Worm (Caenorhabditis elegans): Measurements from ENCODE around the gene Y54F10AL.1.
"Not testable (repeated sequence)": the region's sequence is repeated elsewhere in the genome, so short reads cannot be mapped to it uniquely, and the experiment has no call there.

ce11 chrIII:2455456-2455855 lies 32.1 kb upstream of the Y54F10AL.1 start:
- TF ChIP-seq aly-1 (tag; optimal IDR thresholded peaks at IDR 0.05); scrt-1 (GFP tag; IDR thresholded peaks at IDR 0.05); tra-4 (tag; optimal IDR thresholded peaks at IDR 0.05); tbx-37 (GFP tag; conservative IDR thresholded peaks at IDR 0.05); flt-1 (GFP tag; IDR thresholded peaks at IDR 0.05); ets-7 (tag; optimal IDR thresholded peaks at IDR 0.05); sea-1 (GFP tag; conservative IDR thresholded peaks at IDR 0.05); hnd-1 (tag; optimal IDR thresholded peaks at IDR 0.05); ama-1 (optimal IDR thresholded peaks at IDR 0.05); F13C5.2 (tag; optimal IDR thresholded peaks at IDR 0.05); tbx-11 (GFP tag; IDR thresholded peaks at IDR 0.05): not testable (repeated sequence)
- peak; percentile 69 for TF ChIP-seq ceh-36 (tag; optimal IDR thresholded peaks at IDR 0.05)

All from whole organism, early embryonic.